Worm (Caenorhabditis elegans) whole organism, L4/young adult: ENCODE results near the gene fbxb-92.

Experiments used
- W03F9.2 ChIP-seq: fragments of 150-350 bp; optimal IDR thresholded peaks from 2 replicates; lab custom pipeline; 2014; ENCODE audit warnings: missing biosample characterization, missing genetic modification characterization
- dao-5 ChIP-seq: sonication (generic microtip); optimal IDR thresholded peaks from 2 replicates; lab custom pipeline; 2016; ENCODE audit warnings: missing genotype, missing genetic modification characterization, moderate library complexity, missing compliant biosample characterization
- him-1 ChIP-seq: sonication (generic microtip); optimal IDR thresholded peaks from 2 replicates; lab custom pipeline; 2016; ENCODE audit warnings: missing genotype, missing genetic modification reagents, missing genetic modification characterization, missing compliant biosample characterization

DNA sequence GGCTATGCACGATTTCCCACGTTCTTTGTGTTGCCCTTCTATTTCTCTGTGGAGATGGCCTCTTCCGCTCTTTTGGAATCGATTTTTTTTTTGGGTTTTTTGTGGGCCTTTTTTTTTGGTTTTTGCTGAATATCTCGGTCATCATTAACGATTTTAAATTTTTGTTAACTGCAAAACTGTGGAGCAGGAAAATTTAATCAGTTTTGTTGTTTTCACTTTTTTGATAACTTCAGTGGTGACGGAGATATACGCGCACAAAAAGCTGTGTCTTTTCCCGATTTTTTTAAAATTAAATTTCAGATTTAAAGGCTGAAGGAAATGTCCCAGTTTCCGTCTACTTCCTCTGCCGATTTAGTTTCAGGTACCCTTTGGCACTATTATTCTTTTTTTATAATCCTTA, 38.0 kb upstream of the fbxb-92 start, which contains the start of gene T24E12.1:
- no peak for TF ChIP-seq W03F9.2 (tag; lab: Kevin White, UChicago)
- no peak for TF ChIP-seq dao-5 (tag; lab: Kevin White, UChicago)
- TF ChIP-seq him-1 (tag; lab: Kevin White, UChicago) = no peak
